Worm (Caenorhabditis elegans): ENCODE results near the gene yju-2.

The yju-2 gene

DNA sequence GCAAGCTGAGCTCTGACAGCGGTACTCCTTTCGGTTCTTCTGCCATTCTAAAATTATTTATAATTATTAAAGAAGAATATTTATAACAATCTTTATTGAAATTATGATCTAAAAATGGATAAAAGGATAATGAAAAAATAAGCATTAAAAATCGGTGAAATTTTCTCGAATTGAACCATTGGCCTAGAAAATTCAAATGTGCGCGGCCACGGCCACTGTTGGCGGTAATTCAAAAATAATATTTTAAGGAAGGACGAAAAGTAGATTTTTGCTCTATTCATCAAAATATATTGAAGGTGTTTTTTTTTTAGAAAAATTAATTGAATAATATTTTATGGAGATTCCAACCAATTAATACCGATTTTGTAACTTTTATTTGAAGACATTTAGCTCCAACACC lies 14.7 kb downstream of the yju-2 start, which contains the start of gene pfd-5 (continued):
- TF ChIP-seq skn-1 (tag; optimal IDR thresholded peaks at IDR 0.05) = peak; percentile 51
- no peak for TF ChIP-seq jun-1 (tag; optimal IDR thresholded peaks at IDR 0.05)
- peak; percentile 22 for TF ChIP-seq fkh-8 (tag; optimal IDR thresholded peaks at IDR 0.05)
- TF ChIP-seq elt-3 (tag; optimal IDR thresholded peaks at IDR 0.05) = no peak
- peak; percentile 46 to 66 (median 51) for TF ChIP-seq ceh-82 (tag; optimal IDR thresholded peaks at IDR 0.05)
- peak; percentile 91 for TF ChIP-seq nhr-85 (tag)
- TF ChIP-seq lsy-2 (tag; optimal IDR thresholded peaks at IDR 0.05) = peak; percentile 82 to 84
- TF ChIP-seq snpc-4 (tag; optimal IDR thresholded peaks at IDR 0.05) = peak; percentile 36
- TF ChIP-seq lin-39 (tag; optimal IDR thresholded peaks at IDR 0.05) = no peak
- peak in 1 of 2 experiments; percentile 36 for TF ChIP-seq mdl-1 (tag; optimal IDR thresholded peaks at IDR 0.05)
- TF ChIP-seq hlh-4 (tag; optimal IDR thresholded peaks at IDR 0.05) = no peak
- TF ChIP-seq unc-86 (tag; optimal IDR thresholded peaks at IDR 0.05) = peak; percentile 51
- no peak for TF ChIP-seq aha-1 (tag; optimal IDR thresholded peaks at IDR 0.05)
- TF ChIP-seq grh-1 (GFP tag; IDR thresholded peaks at IDR 0.05) = no peak
- TF ChIP-seq nhr-12 (tag; optimal IDR thresholded peaks at IDR 0.05) = no peak
- TF ChIP-seq nhr-237 (tag; optimal IDR thresholded peaks at IDR 0.05) = no peak
- TF ChIP-seq egl-13 (tag; optimal IDR thresholded peaks at IDR 0.05) = peak; percentile 81
- TF ChIP-seq C04F5.9 (tag; optimal IDR thresholded peaks at IDR 0.05) = peak; percentile 47
- TF ChIP-seq efl-3 (GFP tag; optimal IDR thresholded peaks at IDR 0.05) = no peak
- peak; percentile 76 for TF ChIP-seq fkh-4 (tag; optimal IDR thresholded peaks at IDR 0.05; ENCODE audit: borderline replicate concordance)
- TF ChIP-seq lin-14 (GFP tag; optimal IDR thresholded peaks at IDR 0.05) = peak; percentile 76
- TF ChIP-seq nhr-11 (tag; optimal IDR thresholded peaks at IDR 0.05) = no peak
- TF ChIP-seq unc-98 (GFP tag; IDR thresholded peaks at IDR 0.05) = peak; percentile 64
- peak; percentile 74 for TF ChIP-seq snu-23 (GFP tag; optimal IDR thresholded peaks at IDR 0.05)
- peak; percentile 65 for TF ChIP-seq sox-4 (tag; optimal IDR thresholded peaks at IDR 0.05)
- TF ChIP-seq ceh-8 (GFP tag; optimal IDR thresholded peaks at IDR 0.05) = no peak
- TF ChIP-seq zag-1 (tag; optimal IDR thresholded peaks at IDR 0.05) = no peak
- peak in 1 of 2 experiments; percentile 84 for TF ChIP-seq ztf-11 (tag; optimal IDR thresholded peaks at IDR 0.05)
- no peak for TF ChIP-seq sup-37 (GFP tag; optimal IDR thresholded peaks at IDR 0.05)
- peak; percentile 72 for TF ChIP-seq swsn-7 (tag; optimal IDR thresholded peaks at IDR 0.05)
- TF ChIP-seq alr-1 (tag; optimal IDR thresholded peaks at IDR 0.05; ENCODE audit: borderline replicate concordance) = no peak
- TF ChIP-seq ceh-90 (tag; optimal IDR thresholded peaks at IDR 0.05) = peak; percentile 93
- peak; percentile 81 for TF ChIP-seq pax-3 (tag; optimal IDR thresholded peaks at IDR 0.05)
- TF ChIP-seq nhr-20 (tag; optimal IDR thresholded peaks at IDR 0.05) = peak; percentile 67
- peak; percentile 17 for TF ChIP-seq fos-1 (tag; optimal IDR thresholded peaks at IDR 0.05)
- TF ChIP-seq lin-15B (tag; optimal IDR thresholded peaks at IDR 0.05) = peak; percentile 25
- peak; percentile 84 for TF ChIP-seq irx-1 (tag; optimal IDR thresholded peaks at IDR 0.05)
- TF ChIP-seq egl-27 (tag; optimal IDR thresholded peaks at IDR 0.05) = no peak
- TF ChIP-seq Y116A8C.19 (tag; optimal IDR thresholded peaks at IDR 0.05; ENCODE audit: borderline replicate concordance) = peak; percentile 39
- no peak for TF ChIP-seq ama-1 (optimal IDR thresholded peaks at IDR 0.05)
- TF ChIP-seq unc-62 (GFP tag; optimal IDR thresholded peaks at IDR 0.05) = no peak
- peak; percentile 49 for TF ChIP-seq lin-13 (GFP tag; optimal IDR thresholded peaks at IDR 0.05)
- no peak for TF ChIP-seq unc-30 (tag; optimal IDR thresholded peaks at IDR 0.05)
- TF ChIP-seq tbx-2 (tag; optimal IDR thresholded peaks at IDR 0.05) = peak; percentile 81
- peak; percentile 94 for TF ChIP-seq lir-3 (tag; optimal IDR thresholded peaks at IDR 0.05; ENCODE audit: poor library complexity)
- TF ChIP-seq nhr-77 (tag; optimal IDR thresholded peaks at IDR 0.05) = no peak
- peak; percentile 81 to 96 for TF ChIP-seq efl-1 (optimal IDR thresholded peaks at IDR 0.05)
- peak; percentile 95 to 99 for TF ChIP-seq efl-1 (GFP tag; optimal IDR thresholded peaks at IDR 0.05 in 1 of 2)
- TF ChIP-seq pag-3 (tag; optimal IDR thresholded peaks at IDR 0.05; ENCODE audit: borderline replicate concordance, insufficient read depth) = peak; percentile 4
